Worm (Caenorhabditis elegans) whole organism, L4 larva: ENCODE results near the gene mogs-1.

Experiments used
- F37D6.2 ChIP-seq: sonication (generic microtip); optimal IDR thresholded peaks from 2 replicates; lab custom pipeline; 2016; ENCODE audit warnings: mild to moderate bottlenecking, missing genetic modification characterization, missing compliant biosample characterization
- aly-2 ChIP-seq: sonication (generic microtip); optimal IDR thresholded peaks from 2 replicates; lab custom pipeline; 2018; ENCODE audit warnings: missing biosample characterization, missing genetic modification characterization
- ama-1 ChIP-seq: fragments of 150-350 bp; optimal IDR thresholded peaks from 2 replicates; lab custom pipeline; 2014; ENCODE audit warnings: inconsistent platforms, mixed read lengths
- ceh-82 ChIP-seq: sonication (generic microtip); optimal IDR thresholded peaks from 2 replicates; lab custom pipeline; 2017; ENCODE audit warnings: missing biosample characterization, missing genetic modification characterization
- lsy-2 ChIP-seq, 2 experiments: fragments of 150-350 bp in 1 of 2; sonication (generic microtip) in 1 of 2; optimal IDR thresholded peaks; 2 replicates each; lab custom pipeline; 2014 to 2017; ENCODE audit warnings: missing biosample characterization in 2 of 2, missing genetic modification characterization in 2 of 2
- madf-5 ChIP-seq, 2 experiments: fragments of 200-800 bp; sonication (Bioruptor generic); IDR thresholded peaks; 2 replicates each; pipeline ENCODE4 v1.3.6; 2022; ENCODE audit warnings: missing compliant biosample characterization in 2 of 2, missing genetic modification characterization in 2 of 2
- mxl-2 ChIP-seq: fragments of 200-800 bp; sonication (Bioruptor generic); conservative IDR thresholded peaks from 2 replicates; pipeline ENCODE4 v1.3.6; 2022; ENCODE audit warnings: missing genetic modification reagents, missing genetic modification characterization, missing compliant biosample characterization
- nhr-25 ChIP-seq: sonication (generic microtip); optimal IDR thresholded peaks from 2 replicates; lab custom pipeline; 2017; ENCODE audit warnings: missing genetic modification characterization, mild to moderate bottlenecking, missing compliant biosample characterization, antibody characterized with exemption, moderate library complexity, borderline replicate concordance; ENCODE audit not compliant: insufficient read depth
- skn-1 ChIP-seq: fragments of 150-350 bp; optimal IDR thresholded peaks from 2 replicates; lab custom pipeline; 2014; ENCODE audit warnings: missing biosample characterization, missing genetic modification characterization
- tra-1 ChIP-seq: fragments of 200-800 bp; sonication (Bioruptor generic); IDR thresholded peaks from 2 replicates; pipeline ENCODE4 v1.3.6; 2022; ENCODE audit warnings: missing genetic modification reagents, missing genetic modification characterization, missing compliant biosample characterization
- zfp-2 ChIP-seq: sonication (generic microtip); optimal IDR thresholded peaks from 2 replicates; lab custom pipeline; 2016; ENCODE audit warnings: mild to moderate bottlenecking, missing genetic modification characterization, missing compliant biosample characterization
- zfp-3 ChIP-seq: fragments of 200-800 bp; sonication (Bioruptor generic); conservative IDR thresholded peaks from 2 replicates; pipeline ENCODE4 v1.3.6; 2022; ENCODE audit warnings: missing genetic modification reagents, missing genetic modification characterization, missing compliant biosample characterization

ce11 chrIV:11032288-11032687 lies 10.6 kb upstream of the mogs-1 start, which contains the start of gene hrg-6:
- TF ChIP-seq ceh-82 (tag; lab: Kevin White, UChicago), result no peak
- TF ChIP-seq mxl-2 (GFP tag; lab: Robert Waterston, UW), result no peak
- no peak for TF ChIP-seq zfp-3
- no peak for TF ChIP-seq lsy-2 (tag; optimal IDR thresholded peaks at IDR 0.05; lab: Kevin White, UChicago)
- TF ChIP-seq nhr-25 (tag; lab: Kevin White, UChicago), result no peak
- no peak for TF ChIP-seq madf-5 (GFP tag; IDR thresholded peaks at IDR 0.05; lab: Robert Waterston, UW)
- TF ChIP-seq ama-1 (lab: Kevin White, UChicago), result no peak
- no peak for TF ChIP-seq aly-2 (tag; lab: Kevin White, UChicago)
- TF ChIP-seq skn-1 (tag; lab: Kevin White, UChicago), result no peak
- no peak for TF ChIP-seq zfp-2
- TF ChIP-seq F37D6.2, result no peak
- TF ChIP-seq tra-1 (GFP tag; lab: Robert Waterston, UW), result no peak
